Fruit fly (Drosophila melanogaster) whole organism, adult: ENCODE measurements around the gene CG9667.

ENCODE experiments used
- CG14711 ChIP-seq: fragments of 200-800 bp; sonication (Bioruptor generic); optimal IDR thresholded peaks from 2 replicates; lab custom pipeline; 2018; ENCODE audit warnings: missing biosample characterization, mild to moderate bottlenecking, missing genetic modification characterization, moderate library complexity
- Clk ChIP-seq: fragments of 200-800 bp; sonication (Bioruptor generic); optimal IDR thresholded peaks from 2 replicates; lab custom pipeline; 2017; ENCODE audit warnings: missing biosample characterization, missing genetic modification characterization
- pad ChIP-seq: fragments of 200-800 bp; sonication (Bioruptor generic); optimal IDR thresholded peaks from 3 replicates; lab custom pipeline; 2017; ENCODE audit warnings: missing biosample characterization, missing genetic modification characterization, mild to moderate bottlenecking, moderate library complexity, missing genetic modification reagents

dm6 chr3R:8146892-8147384 lies 20.8 kb upstream of the CG9667 start:
- TF ChIP-seq pad (GFP tag; lab: Kevin White, UChicago), result no peak
- TF ChIP-seq CG14711 (tag; lab: Kevin White, UChicago), result no peak
- no peak for TF ChIP-seq Clk (GFP tag; lab: Kevin White, UChicago)
